Fruit fly (Drosophila melanogaster) whole organism, prepupa: Measurements from ENCODE around the gene CG45064.

Experiments used
- CG10669 ChIP-seq: fragments of 200-800 bp; sonication (Bioruptor generic); optimal IDR thresholded peaks from 3 replicates; lab custom pipeline; 2018; ENCODE audit warnings: missing biosample characterization, mild to moderate bottlenecking, missing genetic modification characterization, moderate library complexity
- CG16779 ChIP-seq: fragments of 200-800 bp; sonication (Bioruptor generic); optimal IDR thresholded peaks from 3 replicates; lab custom pipeline; 2017; ENCODE audit warnings: missing biosample characterization, mild to moderate bottlenecking, missing genetic modification characterization
- CG6163 ChIP-seq: fragments of 200-800 bp; sonication (Bioruptor generic); IDR thresholded peaks from 3 replicates; pipeline ENCODE4 v1.3.6; 2022; ENCODE audit warnings: missing biosample characterization, missing genetic modification characterization
- CG8119 ChIP-seq: fragments of 200-800 bp; sonication (Bioruptor generic); IDR thresholded peaks from 3 replicates; pipeline ENCODE4 v1.3.6; 2022; ENCODE audit warnings: missing biosample characterization, missing genetic modification characterization
- CG8319 ChIP-seq: fragments of 200-800 bp; sonication (Bioruptor generic); optimal IDR thresholded peaks from 3 replicates; lab custom pipeline; 2016; ENCODE audit warnings: missing biosample characterization, missing genetic modification characterization
- Eip78C ChIP-seq: fragments of 200-800 bp; sonication (Bioruptor generic); peaks from one replicate; lab custom pipeline; 2016; ENCODE audit warnings: missing biosample characterization, missing genetic modification characterization
- Lpt ChIP-seq: fragments of 200-800 bp; sonication (Bioruptor generic); optimal IDR thresholded peaks from 3 replicates; lab custom pipeline; 2016; ENCODE audit warnings: missing biosample characterization, missing genetic modification characterization
- Sox102F ChIP-seq: fragments of 200-800 bp; sonication (Bioruptor generic); optimal IDR thresholded peaks from 2 replicates; lab custom pipeline; 2016; ENCODE audit warnings: missing biosample characterization, mild to moderate bottlenecking, missing genetic modification characterization
- fd85E ChIP-seq: fragments of 200-800 bp; sonication (Bioruptor generic); optimal IDR thresholded peaks from 3 replicates; lab custom pipeline; 2016; ENCODE audit warnings: missing biosample characterization, missing genetic modification characterization
- topi ChIP-seq: fragments of 200-800 bp; sonication (Bioruptor generic); optimal IDR thresholded peaks from 3 replicates; lab custom pipeline; 2016; ENCODE audit warnings: missing biosample characterization, missing genetic modification characterization
- vri ChIP-seq: fragments of 200-800 bp; sonication (Bioruptor generic); optimal IDR thresholded peaks from 3 replicates; lab custom pipeline; 2016; ENCODE audit warnings: missing biosample characterization, mild to moderate bottlenecking, missing genetic modification characterization

DNA sequence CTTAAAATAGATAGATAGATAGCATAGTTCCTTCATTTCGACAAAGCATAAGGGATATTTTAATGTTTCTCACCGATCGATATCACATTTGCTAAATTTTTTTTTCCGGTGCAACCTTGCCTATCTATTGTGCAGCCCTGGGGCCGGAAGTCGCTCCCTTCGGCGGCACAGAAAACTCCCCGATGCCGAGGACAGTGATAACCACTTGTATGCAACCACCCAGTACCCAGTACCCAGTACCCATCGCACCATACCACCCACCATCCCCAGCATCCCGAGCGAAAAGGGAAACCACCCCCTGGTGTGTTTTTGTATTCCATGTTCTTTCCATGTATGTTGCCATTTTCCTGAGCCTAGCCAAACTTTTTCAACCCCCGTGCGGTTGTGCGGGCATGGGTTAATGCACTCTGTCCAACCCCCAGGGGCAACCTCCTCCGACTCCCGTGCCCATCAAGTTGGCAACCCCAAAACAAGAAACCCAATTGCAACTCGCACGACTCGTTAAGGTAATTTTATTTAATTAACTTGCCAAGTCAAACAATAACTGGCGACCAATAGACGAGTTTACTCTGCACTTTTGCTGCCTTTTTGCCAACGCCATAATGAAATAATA is 40.4 kb downstream of the CG45064 start:
- TF ChIP-seq CG10669 (GFP tag; lab: Kevin White, UChicago), result no peak
- TF ChIP-seq Lpt (GFP tag; lab: Kevin White, UChicago), result no peak
- TF ChIP-seq vri, result no peak
- no peak for TF ChIP-seq CG8319 (GFP tag; lab: Kevin White, UChicago)
- TF ChIP-seq CG8119, result no peak
- no peak for TF ChIP-seq fd85E (GFP tag; lab: Kevin White, UChicago)
- no peak for TF ChIP-seq CG16779 (tag; lab: Kevin White, UChicago)
- TF ChIP-seq Sox102F, result no peak
- TF ChIP-seq topi, result no peak
- no peak for TF ChIP-seq CG6163 (GFP tag; lab: Robert Waterston, UW)
- TF ChIP-seq Eip78C (GFP tag; lab: Kevin White, UChicago), result no peak
